Worm (Caenorhabditis elegans) whole organism, L4/young adult: Measurements from ENCODE around the gene daf-9.

Source experiments
- W03F9.2 ChIP-seq: fragments of 150-350 bp; optimal IDR thresholded peaks from 2 replicates; lab custom pipeline; 2014; ENCODE audit warnings: missing biosample characterization, missing genetic modification characterization
- dao-5 ChIP-seq: sonication (generic microtip); optimal IDR thresholded peaks from 2 replicates; lab custom pipeline; 2016; ENCODE audit warnings: missing genotype, missing genetic modification characterization, moderate library complexity, missing compliant biosample characterization

DNA sequence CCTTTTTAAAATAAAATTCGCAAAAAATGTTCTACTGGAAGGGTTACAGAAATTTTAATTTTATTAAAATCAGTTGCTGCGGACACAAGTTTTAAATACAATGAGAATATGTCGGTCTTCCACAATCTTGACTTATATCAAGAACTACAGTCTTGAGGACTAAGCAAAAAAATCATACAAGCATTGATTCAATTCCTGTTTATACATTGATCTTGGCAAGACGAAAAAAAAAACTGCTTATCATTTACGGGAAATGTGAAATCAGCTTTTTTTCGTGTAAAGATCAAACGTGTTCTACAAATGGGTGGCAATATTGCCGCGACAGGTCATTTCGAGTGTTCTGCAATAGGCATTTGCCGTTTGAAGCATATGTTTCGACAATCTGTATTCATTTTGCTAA lies 12.0 kb upstream of the daf-9 start, which contains the start of gene T13C5.2:
- no peak for TF ChIP-seq dao-5 (tag; lab: Kevin White, UChicago)
- TF ChIP-seq W03F9.2 (tag; lab: Kevin White, UChicago), result no peak
